Fruit fly (Drosophila melanogaster): ENCODE results near the gene CG6299.
A peak's percentile ranks its signal among the peaks of the same experiment; 100 is the strongest.

Gene CG6299

dm6 chrX:15450327-15450644, 12.2 kb upstream of the CG6299 start:
- TF ChIP-seq Rel (GFP tag; optimal IDR thresholded peaks at IDR 0.05): no peak
- TF ChIP-seq Rel (tag; optimal IDR thresholded peaks at IDR 0.05): no peak
- no peak for TF ChIP-seq woc (GFP tag; optimal IDR thresholded peaks at IDR 0.05)
- TF ChIP-seq jim (GFP tag; optimal IDR thresholded peaks at IDR 0.05): no peak
- no peak for TF ChIP-seq Jra (GFP tag; optimal IDR thresholded peaks at IDR 0.05)
- no peak for TF ChIP-seq Vsx2 (GFP tag; optimal IDR thresholded peaks at IDR 0.05; ENCODE audit: partially characterized antibody)
- TF ChIP-seq Sp1 (GFP tag; optimal IDR thresholded peaks at IDR 0.05): no peak
- no peak for TF ChIP-seq CG9705 (GFP tag; optimal IDR thresholded peaks at IDR 0.05)
- no peak for TF ChIP-seq Dif (GFP tag; optimal IDR thresholded peaks at IDR 0.05; ENCODE audit: partially characterized antibody)
- TF ChIP-seq sage (GFP tag; optimal IDR thresholded peaks at IDR 0.05): no peak
- no peak for TF ChIP-seq CrebA (GFP tag; optimal IDR thresholded peaks at IDR 0.05; ENCODE audit: borderline replicate concordance)
- no peak for TF ChIP-seq brk (GFP tag; optimal IDR thresholded peaks at IDR 0.05)

- TF ChIP-seq sage (GFP tag; optimal IDR thresholded peaks at IDR 0.05): no peak
- TF ChIP-seq sv (GFP tag; optimal IDR thresholded peaks at IDR 0.05): no peak
- TF ChIP-seq Sp1 (GFP tag; optimal IDR thresholded peaks at IDR 0.05): peak; percentile 44
- peak; percentile 57 for TF ChIP-seq rgr (GFP tag; optimal IDR thresholded peaks at IDR 0.05)
- no peak for TF ChIP-seq Abd-B (GFP tag; optimal IDR thresholded peaks at IDR 0.05)
- TF ChIP-seq HLH106 (tag; optimal IDR thresholded peaks at IDR 0.05): peak; percentile 54
- TF ChIP-seq CG9705 (GFP tag; optimal IDR thresholded peaks at IDR 0.05): peak; percentile 6
- no peak for TF ChIP-seq jim (GFP tag; optimal IDR thresholded peaks at IDR 0.05)
- peak; percentile 53 for TF ChIP-seq fru (GFP tag; optimal IDR thresholded peaks at IDR 0.05)
- no peak for TF ChIP-seq dl (GFP tag; optimal IDR thresholded peaks at IDR 0.05; ENCODE audit: insufficient read depth in 1 of 2, partially characterized antibody in 2 of 2)
- TF ChIP-seq foxo (GFP tag; optimal IDR thresholded peaks at IDR 0.05): peak in 1 of 2 experiments; percentile 68
- TF ChIP-seq Hr83 (GFP tag; optimal IDR thresholded peaks at IDR 0.05; ENCODE audit: poor library complexity, severe bottlenecking): no peak
- TF ChIP-seq Mio (GFP tag; optimal IDR thresholded peaks at IDR 0.05): no peak
- TF ChIP-seq Myc (optimal IDR thresholded peaks at IDR 0.05): peak; percentile 3
- no peak for TF ChIP-seq Rel (GFP tag; optimal IDR thresholded peaks at IDR 0.05)
- peak; percentile 48 for TF ChIP-seq Rel (tag; optimal IDR thresholded peaks at IDR 0.05)
- peak; percentile 21 for TF ChIP-seq ey (GFP tag; optimal IDR thresholded peaks at IDR 0.05)
- TF ChIP-seq psq (GFP tag; optimal IDR thresholded peaks at IDR 0.05): peak; percentile 45
- TF ChIP-seq Jra (GFP tag; optimal IDR thresholded peaks at IDR 0.05): no peak
- TF ChIP-seq pan (optimal IDR thresholded peaks at IDR 0.05): no peak
- TF ChIP-seq h (GFP tag; optimal IDR thresholded peaks at IDR 0.05): peak; percentile 59
- TF ChIP-seq lola (GFP tag; optimal IDR thresholded peaks at IDR 0.05): no peak
- peak; percentile 43 for TF ChIP-seq OdsH (GFP tag; optimal IDR thresholded peaks at IDR 0.05)
These were observed 9.4 kb upstream of the CG6299 start, which contains the start of gene CG11655 for dm6 chrX:15453121-15453520. Gene CG11655 (plus strand): TSS chrX:15453471.

dm6 chrX:15464531-15464930, 2.0 kb downstream of the CG6299 start:
- TF ChIP-seq Rel (GFP tag; optimal IDR thresholded peaks at IDR 0.05) (no peak), Rel (tag; optimal IDR thresholded peaks at IDR 0.05) (peak; percentile 87), Vsx2 (GFP tag; optimal IDR thresholded peaks at IDR 0.05; ENCODE audit: partially characterized antibody) (no peak)

- TF ChIP-seq br (GFP tag; optimal IDR thresholded peaks at IDR 0.05) (no peak), usp (GFP tag; optimal IDR thresholded peaks at IDR 0.05) (no peak), sage (GFP tag; optimal IDR thresholded peaks at IDR 0.05) (no peak), pan (optimal IDR thresholded peaks at IDR 0.05) (no peak), Hnf4 (GFP tag; optimal IDR thresholded peaks at IDR 0.05) (no peak), ey (GFP tag; optimal IDR thresholded peaks at IDR 0.05) (no peak), Hr83 (GFP tag; optimal IDR thresholded peaks at IDR 0.05; ENCODE audit: poor library complexity, severe bottlenecking) (no peak), GATAd (GFP tag; optimal IDR thresholded peaks at IDR 0.05) (no peak), dl (GFP tag; optimal IDR thresholded peaks at IDR 0.05; ENCODE audit: insufficient read depth in 1 of 2, partially characterized antibody in 2 of 2) (no peak), h (GFP tag; optimal IDR thresholded peaks at IDR 0.05) (no peak), woc (GFP tag; optimal IDR thresholded peaks at IDR 0.05) (no peak), Hr78 (GFP tag; optimal IDR thresholded peaks at IDR 0.05) (no peak), HLH106 (tag; optimal IDR thresholded peaks at IDR 0.05) (no peak), Sp1 (GFP tag; optimal IDR thresholded peaks at IDR 0.05) (no peak), foxo (GFP tag; optimal IDR thresholded peaks at IDR 0.05) (no peak)
These were observed 2.9 kb downstream of the CG6299 start for dm6 chrX:15465410-15465809.
